Worm (Caenorhabditis elegans) whole organism, L1 larva: ENCODE measurements around the gene rpl-11.1.

ENCODE experiments used
- F16B12.6 ChIP-seq: fragments of 150-350 bp; optimal IDR thresholded peaks from 2 replicates; lab custom pipeline; 2014; ENCODE audit warnings: missing biosample characterization, missing genetic modification characterization
- aha-1 ChIP-seq: fragments of 150-350 bp; optimal IDR thresholded peaks from 2 replicates; lab custom pipeline; 2014; ENCODE audit warnings: missing biosample characterization, missing genetic modification characterization
- alr-1 ChIP-seq: fragments of 200-800 bp; sonication (Bioruptor generic); optimal IDR thresholded peaks from 2 replicates; lab custom pipeline; 2018; ENCODE audit warnings: borderline replicate concordance, mild to moderate bottlenecking, missing genetic modification characterization, missing compliant biosample characterization
- ceh-90 ChIP-seq: sonication (generic microtip); optimal IDR thresholded peaks from 2 replicates; lab custom pipeline; 2016; ENCODE audit warnings: missing genetic modification characterization, missing compliant biosample characterization
- ces-1 ChIP-seq: fragments of 150-350 bp; optimal IDR thresholded peaks from 2 replicates; lab custom pipeline; 2014; ENCODE audit warnings: missing biosample characterization, missing genetic modification reagents, missing genetic modification characterization
- dpl-1 ChIP-seq, 3 experiments: fragments of 150-350 bp in 2 of 3; sonication (generic microtip) in 1 of 3; optimal IDR thresholded peaks; 2 replicates each; lab custom pipeline; 2014 to 2017; ENCODE audit warnings: missing biosample characterization in 3 of 3, missing genetic modification characterization in 3 of 3, missing genetic modification reagents in 3 of 3
- dsc-1 ChIP-seq: sonication (generic microtip); optimal IDR thresholded peaks from 2 replicates; lab custom pipeline; 2016; ENCODE audit warnings: mild to moderate bottlenecking, missing genetic modification characterization, missing compliant biosample characterization
- efl-1 ChIP-seq, 4 experiments: fragments of 150-350 bp; optimal IDR thresholded peaks in 3 of 4; peaks in 1 of 4; 1 replicate in 1 of 4; 2 replicates in 3 of 4; lab custom pipeline; 2014; ENCODE audit warnings: missing biosample characterization in 2 of 4, missing genetic modification characterization in 2 of 4, missing genetic modification reagents in 2 of 4
- egl-27 ChIP-seq, 2 experiments: fragments of 150-350 bp in 1 of 2; sonication (generic microtip); optimal IDR thresholded peaks; 3 replicates each; lab custom pipeline; 2017 to 2018; ENCODE audit warnings: missing biosample characterization in 2 of 2, missing genetic modification characterization in 2 of 2, missing genetic modification reagents in 2 of 2
- elt-3 ChIP-seq, 6 experiments: fragments of 150-350 bp in 1 of 6; sonication (generic microtip); optimal IDR thresholded peaks; 2 replicates each; lab custom pipeline; 2017 to 2018; ENCODE audit warnings: missing biosample characterization in 6 of 6, missing genetic modification characterization in 6 of 6, inconsistent platforms in 1 of 6
- fos-1 ChIP-seq: fragments of 150-350 bp; optimal IDR thresholded peaks from 2 replicates; lab custom pipeline; 2014; ENCODE audit warnings: missing biosample characterization, missing genetic modification characterization
- hlh-4 ChIP-seq: sonication (generic microtip); optimal IDR thresholded peaks from 2 replicates; lab custom pipeline; 2016; ENCODE audit warnings: mild to moderate bottlenecking, missing genetic modification characterization, missing compliant biosample characterization
- hpl-2 ChIP-seq: fragments of 150-350 bp; optimal IDR thresholded peaks from 2 replicates; lab custom pipeline; 2014; ENCODE audit warnings: missing biosample characterization, missing genetic modification reagents, missing genetic modification characterization
- irx-1 ChIP-seq: sonication (generic microtip); optimal IDR thresholded peaks from 2 replicates; lab custom pipeline; 2016; ENCODE audit warnings: missing genetic modification characterization, missing compliant biosample characterization
- jun-1 ChIP-seq: fragments of 150-350 bp; optimal IDR thresholded peaks from 2 replicates; lab custom pipeline; 2014; ENCODE audit warnings: missing biosample characterization, missing genetic modification reagents, missing genetic modification characterization
- lin-13 ChIP-seq: fragments of 150-350 bp; optimal IDR thresholded peaks from 2 replicates; lab custom pipeline; 2014; ENCODE audit warnings: missing biosample characterization, missing genetic modification reagents, missing genetic modification characterization
- lin-35 ChIP-seq, 2 experiments: fragments of 150-350 bp; optimal IDR thresholded peaks; 2 replicates each; lab custom pipeline; 2014; ENCODE audit warnings: missing biosample characterization in 2 of 2, missing genetic modification characterization in 2 of 2, missing genetic modification reagents in 2 of 2
- lsy-2 ChIP-seq, 2 experiments: fragments of 150-350 bp; optimal IDR thresholded peaks; 2 replicates each; lab custom pipeline; 2014; ENCODE audit warnings: missing biosample characterization in 2 of 2, missing genetic modification characterization in 2 of 2
- mef-2 ChIP-seq: fragments of 150-350 bp; optimal IDR thresholded peaks from 2 replicates; lab custom pipeline; 2014; ENCODE audit warnings: missing biosample characterization, missing genetic modification characterization
- nhr-12 ChIP-seq: sonication (generic microtip); optimal IDR thresholded peaks from 2 replicates; lab custom pipeline; 2017; ENCODE audit warnings: missing biosample characterization, missing genetic modification characterization
- nhr-237 ChIP-seq: fragments of 150-350 bp; optimal IDR thresholded peaks from 2 replicates; lab custom pipeline; 2014; ENCODE audit warnings: missing biosample characterization, missing genetic modification characterization
- nhr-47 ChIP-seq: sonication (generic microtip); optimal IDR thresholded peaks from 2 replicates; lab custom pipeline; 2016; ENCODE audit warnings: mild to moderate bottlenecking, missing genetic modification characterization, moderate library complexity, missing compliant biosample characterization
- nhr-71 ChIP-seq: sonication (generic microtip); optimal IDR thresholded peaks from 2 replicates; lab custom pipeline; 2016; ENCODE audit warnings: mild to moderate bottlenecking, missing genetic modification characterization, moderate library complexity, missing compliant biosample characterization
- nhr-76 ChIP-seq: sonication (generic microtip); optimal IDR thresholded peaks from 2 replicates; lab custom pipeline; 2017; ENCODE audit warnings: missing biosample characterization, missing genetic modification characterization
- nhr-85 ChIP-seq: sonication (generic microtip); peaks from one replicate; lab custom pipeline; 2016; ENCODE audit warnings: missing genetic modification characterization, inconsistent platforms, missing compliant biosample characterization
- nhr-90 ChIP-seq: sonication (generic microtip); optimal IDR thresholded peaks from 2 replicates; lab custom pipeline; 2016; ENCODE audit warnings: mild to moderate bottlenecking, missing genetic modification characterization, missing compliant biosample characterization; ENCODE audit not compliant: poor library complexity
- pax-3 ChIP-seq: fragments of 200-800 bp; sonication (Bioruptor generic); optimal IDR thresholded peaks from 2 replicates; lab custom pipeline; 2018; ENCODE audit warnings: mild to moderate bottlenecking, missing genetic modification characterization, moderate library complexity, missing compliant biosample characterization
- pqm-1 ChIP-seq: sonication (generic microtip); optimal IDR thresholded peaks from 3 replicates; lab custom pipeline; 2017; ENCODE audit warnings: missing biosample characterization, missing genetic modification characterization
- snu-23 ChIP-seq: sonication (generic microtip); optimal IDR thresholded peaks from 2 replicates; lab custom pipeline; 2016; ENCODE audit warnings: missing genetic modification characterization, missing compliant biosample characterization
- sox-4 ChIP-seq: sonication (generic microtip); optimal IDR thresholded peaks from 2 replicates; lab custom pipeline; 2016; ENCODE audit warnings: missing genetic modification characterization, missing compliant biosample characterization
- sptf-1 ChIP-seq: fragments of 150-350 bp; optimal IDR thresholded peaks from 2 replicates; lab custom pipeline; 2014; ENCODE audit warnings: missing biosample characterization, missing genetic modification characterization
- sup-37 ChIP-seq: fragments of 200-800 bp; sonication (Bioruptor generic); optimal IDR thresholded peaks from 2 replicates; lab custom pipeline; 2018; ENCODE audit warnings: mild to moderate bottlenecking, missing genetic modification characterization, missing compliant biosample characterization
- swsn-7 ChIP-seq: sonication (generic microtip); optimal IDR thresholded peaks from 2 replicates; lab custom pipeline; 2016; ENCODE audit warnings: missing genetic modification characterization, missing compliant biosample characterization
- tlp-1 ChIP-seq: fragments of 150-350 bp; optimal IDR thresholded peaks from 2 replicates; lab custom pipeline; 2014; ENCODE audit warnings: missing biosample characterization, missing genetic modification characterization
- unc-30 ChIP-seq: sonication (generic microtip); optimal IDR thresholded peaks from 2 replicates; lab custom pipeline; 2017; ENCODE audit warnings: missing biosample characterization, missing genetic modification characterization
- unc-62 ChIP-seq: fragments of 150-350 bp; optimal IDR thresholded peaks from 2 replicates; lab custom pipeline; 2014; ENCODE audit warnings: missing biosample characterization, missing genetic modification reagents, missing genetic modification characterization
- unc-86 ChIP-seq: sonication (generic microtip); optimal IDR thresholded peaks from 2 replicates; lab custom pipeline; 2016; ENCODE audit warnings: missing genetic modification characterization, missing compliant biosample characterization
- unc-98 ChIP-seq: fragments of 200-800 bp; sonication (Bioruptor generic); IDR thresholded peaks from 2 replicates; pipeline ENCODE4 v1.3.6; 2022; ENCODE audit warnings: missing genetic modification characterization, missing compliant biosample characterization
- xbp-1 ChIP-seq: sonication (generic microtip); optimal IDR thresholded peaks from 2 replicates; lab custom pipeline; 2016; ENCODE audit warnings: missing genetic modification characterization, missing compliant biosample characterization
- zag-1 ChIP-seq: fragments of 150-350 bp; optimal IDR thresholded peaks from 2 replicates; lab custom pipeline; 2014; ENCODE audit warnings: missing biosample characterization, missing genetic modification characterization
- zip-4 ChIP-seq: fragments of 200-800 bp; sonication (Bioruptor generic); optimal IDR thresholded peaks from 2 replicates; lab custom pipeline; 2018; ENCODE audit warnings: mild to moderate bottlenecking, missing genetic modification characterization, moderate library complexity, missing compliant biosample characterization
- ztf-4 ChIP-seq: fragments of 150-350 bp; optimal IDR thresholded peaks from 2 replicates; lab custom pipeline; 2014; ENCODE audit warnings: missing biosample characterization, missing genetic modification characterization

rpl-11.1 gene

DNA sequence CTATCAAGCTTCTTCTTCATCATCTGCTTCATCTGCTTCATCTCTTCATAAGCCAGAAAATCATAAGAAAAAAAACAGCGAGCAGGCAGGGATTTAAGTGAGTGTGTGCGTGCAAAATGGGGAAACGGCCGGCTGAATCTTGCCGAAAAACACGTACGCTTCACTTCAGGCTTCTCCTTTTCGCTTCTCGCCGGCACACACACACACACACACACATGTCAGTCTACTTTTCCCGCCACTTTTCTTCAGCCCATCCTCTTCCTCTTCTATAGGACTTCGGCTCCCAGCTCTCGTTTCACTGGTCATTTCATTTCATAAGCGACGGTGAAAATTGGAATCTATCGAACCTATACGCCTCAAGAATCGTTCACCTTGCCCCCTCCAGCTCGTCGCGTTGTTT lies 6.6 kb downstream of the rpl-11.1 start (continued):
- no peak for TF ChIP-seq sox-4 (tag; lab: Kevin White, UChicago)
- TF ChIP-seq efl-1 (optimal IDR thresholded peaks at IDR 0.05; lab: Kevin White, UChicago), result no peak
- TF ChIP-seq efl-1 (GFP tag; optimal IDR thresholded peaks at IDR 0.05 in 1 of 2; lab: Kevin White, UChicago), result peak in 1 of 2 experiments; percentile 88
- no peak for TF ChIP-seq ceh-90 (tag; lab: Kevin White, UChicago)

DNA sequence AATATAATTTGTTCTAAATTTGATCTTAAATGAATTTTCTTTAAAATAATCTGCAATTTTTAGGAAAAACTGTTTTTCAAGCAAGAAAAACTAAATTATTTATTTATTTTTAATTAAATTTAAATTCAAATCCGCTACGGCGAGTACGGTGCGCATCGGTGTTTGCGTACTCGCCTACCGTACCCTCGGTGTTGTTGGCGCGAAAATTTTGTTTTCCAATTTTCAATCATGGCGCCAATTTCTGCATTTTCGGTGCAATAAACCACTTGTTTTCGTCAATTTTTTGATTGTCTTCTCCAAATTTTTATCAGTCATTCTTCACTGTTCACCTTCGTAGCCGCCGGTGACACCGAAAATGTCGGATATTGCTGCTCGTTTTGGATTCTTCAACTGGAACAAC lies 7.1 kb downstream of the rpl-11.1 start, which contains the start of gene pygl-1:
Gene pygl-1, plus strand, starts transcription at position 211 of the 400 bp plus-strand sequence.
- no peak for TF ChIP-seq jun-1 (tag; lab: Kevin White, UChicago)
- TF ChIP-seq efl-1 (optimal IDR thresholded peaks at IDR 0.05; lab: Kevin White, UChicago), result peak; percentile 46 to 73
- peak; percentile 64 to 90 for TF ChIP-seq efl-1 (GFP tag; optimal IDR thresholded peaks at IDR 0.05 in 1 of 2; lab: Kevin White, UChicago)
- TF ChIP-seq unc-30 (tag; lab: Kevin White, UChicago), result no peak
- TF ChIP-seq dpl-1 (GFP tag; optimal IDR thresholded peaks at IDR 0.05; lab: Kevin White, UChicago), result peak in 2 of 3 experiments; percentile 24 to 70
- no peak for TF ChIP-seq pax-3 (tag; lab: Kevin White, UChicago)
- no peak for TF ChIP-seq fos-1
- TF ChIP-seq nhr-237 (tag; lab: Kevin White, UChicago), result no peak
- no peak for TF ChIP-seq ztf-4
- no peak for TF ChIP-seq tlp-1
- TF ChIP-seq nhr-71 (tag; lab: Kevin White, UChicago), result no peak
- no peak for TF ChIP-seq dsc-1 (tag; lab: Kevin White, UChicago)
- peak; percentile 6 to 54 for TF ChIP-seq lin-35 (GFP tag; optimal IDR thresholded peaks at IDR 0.05; lab: Kevin White, UChicago)
- TF ChIP-seq xbp-1, result no peak
- no peak for TF ChIP-seq swsn-7 (tag; lab: Kevin White, UChicago)
- TF ChIP-seq irx-1 (tag; lab: Kevin White, UChicago), result no peak
- peak; percentile 32 for TF ChIP-seq F16B12.6 (tag; lab: Kevin White, UChicago)
- no peak for TF ChIP-seq egl-27 (tag; optimal IDR thresholded peaks at IDR 0.05; lab: Kevin White, UChicago)
- no peak for TF ChIP-seq zip-4
- TF ChIP-seq ces-1 (GFP tag; lab: Kevin White, UChicago), result no peak
- TF ChIP-seq lsy-2 (tag; optimal IDR thresholded peaks at IDR 0.05; lab: Kevin White, UChicago), result peak; percentile 64 to 92
- no peak for TF ChIP-seq sup-37 (GFP tag; lab: Kevin White, UChicago)
- TF ChIP-seq lin-13 (GFP tag; lab: Kevin White, UChicago), result no peak
- no peak for TF ChIP-seq pqm-1 (tag; lab: Kevin White, UChicago)
- no peak for TF ChIP-seq nhr-76 (tag; lab: Kevin White, UChicago)
- no peak for TF ChIP-seq unc-62 (GFP tag; lab: Kevin White, UChicago)
- TF ChIP-seq nhr-12 (tag; lab: Kevin White, UChicago), result no peak
- TF ChIP-seq sptf-1 (tag; lab: Kevin White, UChicago), result no peak

DNA sequence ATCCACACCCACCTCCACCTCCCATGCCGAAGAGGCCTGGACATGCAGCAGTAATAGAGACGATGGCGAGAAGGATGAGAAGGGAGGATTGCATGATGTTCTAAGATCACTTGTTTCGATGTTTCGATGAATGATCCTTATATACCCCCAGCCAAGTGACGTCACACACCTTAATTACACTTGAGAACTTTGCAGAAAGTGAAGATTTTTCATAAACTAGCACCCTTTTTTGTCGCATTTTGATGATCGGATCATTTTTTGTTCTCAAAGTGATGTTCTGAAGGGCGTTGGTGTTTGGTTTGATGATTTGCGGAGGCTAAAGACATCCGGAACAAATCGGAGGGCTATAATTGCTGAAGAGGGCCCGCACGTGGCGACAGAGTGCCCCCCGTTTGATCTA lies 10.1 kb downstream of the rpl-11.1 start, which contains the start of gene grl-27:
Gene grl-27, minus strand, starts transcription at position 101 of the 400 bp plus-strand sequence.
- TF ChIP-seq aha-1 (tag; lab: Kevin White, UChicago), result no peak
- TF ChIP-seq mef-2, result no peak
- TF ChIP-seq hpl-2 (GFP tag; lab: Kevin White, UChicago), result no peak
- TF ChIP-seq alr-1, result no peak
- no peak for TF ChIP-seq swsn-7 (tag; lab: Kevin White, UChicago)
- TF ChIP-seq nhr-90, result no peak
- TF ChIP-seq nhr-47 (tag; lab: Kevin White, UChicago), result no peak
- TF ChIP-seq snu-23, result no peak
- TF ChIP-seq elt-3 (tag; optimal IDR thresholded peaks at IDR 0.05; lab: Kevin White, UChicago), result no peak
- TF ChIP-seq jun-1 (tag; lab: Kevin White, UChicago), result no peak
- TF ChIP-seq unc-86, result no peak
- TF ChIP-seq unc-62 (GFP tag; lab: Kevin White, UChicago), result no peak
- no peak for TF ChIP-seq dpl-1 (GFP tag; optimal IDR thresholded peaks at IDR 0.05; lab: Kevin White, UChicago)
- no peak for TF ChIP-seq lin-13 (GFP tag; lab: Kevin White, UChicago)
- TF ChIP-seq hlh-4 (tag; lab: Kevin White, UChicago), result no peak
- TF ChIP-seq pax-3 (tag; lab: Kevin White, UChicago), result no peak
- TF ChIP-seq zag-1 (tag; lab: Kevin White, UChicago), result no peak
- no peak for TF ChIP-seq unc-98 (GFP tag; lab: Robert Waterston, UW)
- TF ChIP-seq nhr-85 (tag; lab: Kevin White, UChicago), result no peak
